Worm (Caenorhabditis elegans): ENCODE measurements around the gene M163.9.

The M163.9 gene

ce11 chrX:14447498-14447897 is 21.9 kb upstream of the M163.9 start:
- TF ChIP-seq hrde-1 (tag; optimal IDR thresholded peaks at IDR 0.05; ENCODE audit: borderline replicate concordance): no peak

- TF ChIP-seq tbp1 (GFP tag; optimal IDR thresholded peaks at IDR 0.05) (no peak), F10E7.11 (tag; optimal IDR thresholded peaks at IDR 0.05) (no peak), T26A5.8 (tag; optimal IDR thresholded peaks at IDR 0.05) (no peak), ceh-58 (GFP tag; IDR thresholded peaks at IDR 0.05) (no peak), Y53F4B.3 (GFP tag; IDR thresholded peaks at IDR 0.05) (no peak), madf-6 (GFP tag; IDR thresholded peaks at IDR 0.05) (no peak)
These were observed 21.5 kb upstream of the M163.9 start, which contains the start of gene jmjd-3.2 for ce11 chrX:14447910-14448309. Gene jmjd-3.2 (plus strand): TSS chrX:14448210.

ce11 chrX:14453735-14454134 is 15.6 kb upstream of the M163.9 start, which contains the start of gene F23D12.7:
Gene F23D12.7 (minus strand): TSS chrX:14453835.
- no peak for TF ChIP-seq T26A5.8 (tag; optimal IDR thresholded peaks at IDR 0.05)
- TF ChIP-seq Y56A3A.18 (GFP tag; IDR thresholded peaks at IDR 0.05): no peak
- no peak for TF ChIP-seq D2030.7 (GFP tag; IDR thresholded peaks at IDR 0.05)
- no peak for TF ChIP-seq T07F8.4 (tag; optimal IDR thresholded peaks at IDR 0.05)
- TF ChIP-seq C17E4.6 (GFP tag; IDR thresholded peaks at IDR 0.05): no peak
- TF ChIP-seq lir-1 (GFP tag; conservative IDR thresholded peaks at IDR 0.05): no peak
- no peak for TF ChIP-seq egrh-3 (GFP tag; IDR thresholded peaks at IDR 0.05)
- no peak for TF ChIP-seq ztf-28 (GFP tag; IDR thresholded peaks at IDR 0.05)
- TF ChIP-seq ztf-25 (GFP tag; IDR thresholded peaks at IDR 0.05): no peak
- TF ChIP-seq ama-1 (optimal IDR thresholded peaks at IDR 0.05): no peak
- no peak for TF ChIP-seq ama-1 (GFP tag; optimal IDR thresholded peaks at IDR 0.05)
- TF ChIP-seq cebp-2 (GFP tag; IDR thresholded peaks at IDR 0.05): no peak
- TF ChIP-seq dpff-1 (tag; optimal IDR thresholded peaks at IDR 0.05): no peak
- no peak for TF ChIP-seq nhr-179 (tag; optimal IDR thresholded peaks at IDR 0.05)
- no peak for TF ChIP-seq snpc-1.1 (tag; optimal IDR thresholded peaks at IDR 0.05; ENCODE audit: insufficient read depth)

ce11 chrX:14455419-14455818 is 14.0 kb upstream of the M163.9 start, which contains the start of gene Y66C5A.1:
Gene Y66C5A.1 (minus strand): TSS chrX:14455519.
- TF ChIP-seq F22D6.2 (tag; optimal IDR thresholded peaks at IDR 0.05) (no peak), F39B2.1 (GFP tag; IDR thresholded peaks at IDR 0.05) (no peak), nhr-80 (tag; optimal IDR thresholded peaks at IDR 0.05) (no peak), hlh-12 (tag; optimal IDR thresholded peaks at IDR 0.05) (no peak), madf-8 (GFP tag; conservative IDR thresholded peaks at IDR 0.05) (no peak)

ce11 chrX:14460412-14460811 is 9.0 kb upstream of the M163.9 start, which contains the start of gene Y66C5A.2:
Gene Y66C5A.2 (plus strand): TSS chrX:14460712.
- no peak for TF ChIP-seq attf-3 (GFP tag; conservative IDR thresholded peaks at IDR 0.05)
- TF ChIP-seq Y67H2A.10 (GFP tag; conservative IDR thresholded peaks at IDR 0.05): no peak
- no peak for TF ChIP-seq ztf-18 (tag; optimal IDR thresholded peaks at IDR 0.05)
- TF ChIP-seq aptf-2 (GFP tag; conservative IDR thresholded peaks at IDR 0.05): no peak
- no peak for TF ChIP-seq let-607 (tag; optimal IDR thresholded peaks at IDR 0.05)
- no peak for TF ChIP-seq nhr-80 (tag; optimal IDR thresholded peaks at IDR 0.05)

ce11 chrX:14464513-14464912 is 4.9 kb upstream of the M163.9 start, which contains the start of gene M163.7:
Gene M163.7 (plus strand): TSS chrX:14464813.
- no peak for TF ChIP-seq ztf-6 (GFP tag; IDR thresholded peaks at IDR 0.05)
- no peak for TF ChIP-seq ZK185.1 (tag; optimal IDR thresholded peaks at IDR 0.05; ENCODE audit: poor library complexity, severe bottlenecking)
- no peak for TF ChIP-seq B0336.3 (GFP tag; IDR thresholded peaks at IDR 0.05)
- TF ChIP-seq D2030.7 (GFP tag; IDR thresholded peaks at IDR 0.05): no peak
- no peak for TF ChIP-seq sea-2 (GFP tag; IDR thresholded peaks at IDR 0.05)
- no peak for TF ChIP-seq lir-1 (GFP tag; conservative IDR thresholded peaks at IDR 0.05)
- no peak for TF ChIP-seq sptf-2 (GFP tag; optimal IDR thresholded peaks at IDR 0.05)
- no peak for TF ChIP-seq B0035.1 (tag; optimal IDR thresholded peaks at IDR 0.05)
- no peak for TF ChIP-seq egrh-3 (GFP tag; IDR thresholded peaks at IDR 0.05)
- TF ChIP-seq hlh-26 (GFP tag; conservative IDR thresholded peaks at IDR 0.05): no peak
- TF ChIP-seq lag-1 (GFP tag; IDR thresholded peaks at IDR 0.05): no peak
- TF ChIP-seq F49E8.2 (tag; optimal IDR thresholded peaks at IDR 0.05; ENCODE audit: insufficient read depth): no peak
- TF ChIP-seq ceh-27 (GFP tag; optimal IDR thresholded peaks at IDR 0.05): no peak
- TF ChIP-seq K12H6.12 (tag; optimal IDR thresholded peaks at IDR 0.05): no peak

All from whole organism, young adult.